Fruit fly (Drosophila melanogaster): ENCODE results near the gene CG8500.

CG8500 gene

dm6 chr3R:9793018-9793417, 8.6 kb downstream of the CG8500 start, which contains the start of gene CG8516 (continued):
- TF ChIP-seq CG32772 (GFP tag; IDR thresholded peaks at IDR 0.05) (0 out of 2 replicates have a peak, but pooled peaks have one; percentile 24), CG17912 (GFP tag; optimal IDR thresholded peaks at IDR 0.05) (peak; percentile 0), HLHmδ (GFP tag; optimal IDR thresholded peaks at IDR 0.05) (no peak), E2f1 (GFP tag; IDR thresholded peaks at IDR 0.05) (no peak), Scr (GFP tag; IDR thresholded peaks at IDR 0.05; ENCODE audit: partially characterized antibody) (no peak), CG11695 (GFP tag; IDR thresholded peaks at IDR 0.05) (0 out of 3 replicates have a peak, but pooled peaks have one; percentile 16), unc-4 (GFP tag; IDR thresholded peaks at IDR 0.05; ENCODE audit: partially characterized antibody) (peak; percentile 20; the same call in 1 of the 2 replicates), lilli (GFP tag; optimal IDR thresholded peaks at IDR 0.05) (peak; percentile 19), HLH54F (GFP tag; optimal IDR thresholded peaks at IDR 0.05) (no peak), NK7.1 (GFP tag; optimal IDR thresholded peaks at IDR 0.05) (no peak), CG5180 (GFP tag; optimal IDR thresholded peaks at IDR 0.05) (no peak), CG17361 (GFP tag; IDR thresholded peaks at IDR 0.05) (0 out of 3 replicates have a peak, but pooled peaks have one; percentile 15), CG30403 (GFP tag; optimal IDR thresholded peaks at IDR 0.05) (peak; percentile 13), GATAe (GFP tag; conservative IDR thresholded peaks at IDR 0.05) (no peak), sd (tag; optimal IDR thresholded peaks at IDR 0.05) (no peak), CG17186 (GFP tag; optimal IDR thresholded peaks at IDR 0.05) (peak; percentile 17), HLH4C (GFP tag; IDR thresholded peaks at IDR 0.05; ENCODE audit: partially characterized antibody) (no peak), Dp (GFP tag; optimal IDR thresholded peaks at IDR 0.05) (peak; percentile 49), Sry-δ (GFP tag; optimal IDR thresholded peaks at IDR 0.05) (peak; percentile 30), Dbx (GFP tag; IDR thresholded peaks at IDR 0.05) (no peak; the same call in 2 of the 3 replicates), CG8924 (tag; optimal IDR thresholded peaks at IDR 0.05) (peak; percentile 23), CG3995 (GFP tag; optimal IDR thresholded peaks at IDR 0.05) (peak; percentile 68), vfl (GFP tag; optimal IDR thresholded peaks at IDR 0.05) (no peak), jigr1 (GFP tag; IDR thresholded peaks at IDR 0.05) (no peak), CG17328 (GFP tag; IDR thresholded peaks at IDR 0.05) (peak; percentile 36), pzg (GFP tag; optimal IDR thresholded peaks at IDR 0.05) (peak; percentile 83), CG15514 (GFP tag; optimal IDR thresholded peaks at IDR 0.05) (peak; percentile 44), z (GFP tag; IDR thresholded peaks at IDR 0.05) (no peak), CG17829 (tag; optimal IDR thresholded peaks at IDR 0.05) (peak; percentile 39), CG8944 (GFP tag; optimal IDR thresholded peaks at IDR 0.05) (no peak), Hand (GFP tag; optimal IDR thresholded peaks at IDR 0.05) (no peak), CG33557 (GFP tag; optimal IDR thresholded peaks at IDR 0.05) (no peak), CG7839 (tag; optimal IDR thresholded peaks at IDR 0.05) (no peak), CG34422 (GFP tag; IDR thresholded peaks at IDR 0.05) (peak; percentile 49; the same call in 1 of the 3 replicates), Med (GFP tag) (peak; percentile 70), dan (GFP tag; IDR thresholded peaks at IDR 0.05) (no peak), PHDP (tag; optimal IDR thresholded peaks at IDR 0.05) (peak; percentile 6), Rfx (GFP tag; IDR thresholded peaks at IDR 0.05) (peak; percentile 33; the same call in 1 of the 2 replicates), YL-1 (GFP tag; optimal IDR thresholded peaks at IDR 0.05) (peak; percentile 77), hbn (GFP tag; IDR thresholded peaks at IDR 0.05; ENCODE audit: partially characterized antibody) (no peak), nau (GFP tag; optimal IDR thresholded peaks at IDR 0.05) (no peak), Tbp (GFP tag; optimal IDR thresholded peaks at IDR 0.05) (no peak), Gsc (GFP tag; IDR thresholded peaks at IDR 0.05) (no peak), CG9817 (tag; optimal IDR thresholded peaks at IDR 0.05) (no peak), Opbp (GFP tag; IDR thresholded peaks at IDR 0.05; ENCODE audit: partially characterized antibody) (no peak), chinmo (GFP tag; IDR thresholded peaks at IDR 0.05; ENCODE audit: partially characterized antibody) (no peak), NFAT (GFP tag; IDR thresholded peaks at IDR 0.05) (no peak), CG2116 (GFP tag; optimal IDR thresholded peaks at IDR 0.05) (peak; percentile 31), Sin3A (optimal IDR thresholded peaks at IDR 0.05) (peak; percentile 21), CG10267 (tag; optimal IDR thresholded peaks at IDR 0.05) (peak; percentile 51), ssp (GFP tag; IDR thresholded peaks at IDR 0.05) (no peak)

Measured in whole organism, embryonic.